Worm (Caenorhabditis elegans) whole organism, L4/young adult: ENCODE measurements around the gene Y75B8A.10.

Source experiments
- W03F9.2 ChIP-seq: fragments of 150-350 bp; optimal IDR thresholded peaks from 2 replicates; lab custom pipeline; 2014; ENCODE audit warnings: missing biosample characterization, missing genetic modification characterization
- dao-5 ChIP-seq: sonication (generic microtip); optimal IDR thresholded peaks from 2 replicates; lab custom pipeline; 2016; ENCODE audit warnings: missing genotype, missing genetic modification characterization, moderate library complexity, missing compliant biosample characterization
- him-1 ChIP-seq: sonication (generic microtip); optimal IDR thresholded peaks from 2 replicates; lab custom pipeline; 2016; ENCODE audit warnings: missing genotype, missing genetic modification reagents, missing genetic modification characterization, missing compliant biosample characterization

DNA sequence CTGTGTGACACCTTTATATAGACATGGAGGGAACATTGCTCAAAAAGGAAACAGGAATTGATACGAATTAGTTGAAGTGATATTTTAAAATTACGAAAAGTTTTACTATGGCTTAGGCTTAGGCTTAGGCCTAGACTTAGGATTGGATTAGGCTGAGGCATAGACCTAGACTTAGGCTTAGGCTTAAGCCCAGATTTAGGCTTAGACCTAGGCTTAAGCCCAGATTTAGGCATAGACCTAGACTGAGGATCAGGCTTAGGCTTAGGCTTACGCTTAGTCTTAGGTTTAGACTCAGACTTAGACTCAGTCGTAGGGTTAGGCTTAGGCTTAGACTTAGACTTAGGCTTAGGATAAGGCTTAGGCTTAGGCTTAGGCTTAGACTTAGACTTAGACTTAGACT lies 13.2 kb upstream of the Y75B8A.10 start:
- TF ChIP-seq W03F9.2 (tag; lab: Kevin White, UChicago) (no peak), him-1 (no peak), dao-5 (tag; lab: Kevin White, UChicago) (no peak)
